Fruit fly (Drosophila melanogaster) S2 (cell line): Measurements from ENCODE around the gene CG13930.

Source experiments
- CG8478 ChIP-seq: fragments of >200 bp; optimal IDR thresholded peaks from 2 replicates; lab custom pipeline; 2018
- CTCF ChIP-seq, 2 experiments: fragments of >200 bp; optimal IDR thresholded peaks; 2 replicates each; lab custom pipeline; 2018

DNA sequence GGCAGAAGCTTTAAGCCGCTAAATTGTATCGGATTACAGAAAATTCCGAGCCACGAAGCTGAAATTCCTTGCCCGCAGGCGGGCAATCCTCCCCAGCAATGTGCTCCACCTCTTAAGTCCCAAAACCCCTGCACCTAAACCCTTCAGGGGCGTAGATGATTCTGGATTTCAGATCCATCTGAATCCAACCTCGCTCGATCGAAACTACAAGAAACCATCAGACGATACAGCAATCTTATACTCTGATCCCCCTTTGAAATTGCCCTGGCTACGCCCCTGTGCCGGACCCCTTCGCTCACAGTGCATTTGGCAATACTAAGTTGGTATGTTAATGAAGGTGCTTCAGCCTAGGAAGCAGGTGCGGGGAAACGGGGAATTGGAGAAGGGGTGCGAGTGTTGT is 10.6 kb upstream of the CG13930 start:
- TF ChIP-seq CTCF (optimal IDR thresholded peaks at IDR 0.05; lab: Kevin White, UChicago): no peak
- TF ChIP-seq CG8478 (lab: Kevin White, UChicago): no peak
